Fruit fly (Drosophila melanogaster) S2 (cell line): ENCODE data around the gene fabp.

Experiments used
- CG8478 ChIP-seq: fragments of >200 bp; optimal IDR thresholded peaks from 2 replicates; lab custom pipeline; 2018
- CTCF ChIP-seq, 2 experiments: fragments of >200 bp; optimal IDR thresholded peaks; 2 replicates each; lab custom pipeline; 2018

dm6 chr3R:11557492-11557965, 9.3 kb downstream of the fabp start, which contains the start of gene CG10898:
- TF ChIP-seq CTCF (optimal IDR thresholded peaks at IDR 0.05; lab: Kevin White, UChicago): no peak
- no peak for TF ChIP-seq CG8478 (lab: Kevin White, UChicago)
